Fruit fly (Drosophila melanogaster): ENCODE data around the gene CG7988.

CG7988 gene

DNA sequence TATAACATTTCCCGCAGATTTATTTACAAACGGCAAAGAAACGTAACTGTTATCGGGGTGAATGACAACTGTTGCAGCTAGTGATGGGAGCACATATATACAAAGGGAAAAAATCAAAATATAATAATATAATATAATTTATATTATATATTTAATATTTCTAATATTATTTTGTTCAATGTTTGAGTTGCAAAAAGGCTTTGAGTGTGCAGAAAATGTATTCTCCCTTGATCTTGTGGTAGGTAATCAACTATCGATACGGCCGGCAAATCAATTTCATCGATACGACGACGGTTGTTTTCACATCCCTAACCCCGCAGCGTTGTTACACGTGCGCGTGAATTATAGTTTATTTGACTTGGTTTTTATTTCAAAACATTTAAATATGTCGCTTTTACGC lies 3.1 kb downstream of the CG7988 start, which contains the start of the genes mTerf5 and Non3 (continued):
- peak; percentile 6 for TF ChIP-seq Sry-β (GFP tag; optimal IDR thresholded peaks at IDR 0.05)
- TF ChIP-seq CG3726 (GFP tag; IDR thresholded peaks at IDR 0.05), result no peak
- peak; percentile 40 for TF ChIP-seq CG6683 (GFP tag; optimal IDR thresholded peaks at IDR 0.05)
- TF ChIP-seq zfh2 (GFP tag; optimal IDR thresholded peaks at IDR 0.05), result peak; percentile 45
- no peak for TF ChIP-seq ac (GFP tag; optimal IDR thresholded peaks at IDR 0.05)
- TF ChIP-seq PHDP (tag; optimal IDR thresholded peaks at IDR 0.05), result peak; percentile 60
- TF ChIP-seq HLH3B (GFP tag; IDR thresholded peaks at IDR 0.05), result no peak
- TF ChIP-seq CG14050 (GFP tag; IDR thresholded peaks at IDR 0.05), result no peak
- peak; percentile 12 for TF ChIP-seq exex (tag; optimal IDR thresholded peaks at IDR 0.05)
- TF ChIP-seq CG9215 (GFP tag; IDR thresholded peaks at IDR 0.05), result peak; percentile 46
- peak; percentile 8 for TF ChIP-seq Dip3 (GFP tag; optimal IDR thresholded peaks at IDR 0.05)
- TF ChIP-seq Gsc (GFP tag; IDR thresholded peaks at IDR 0.05), result no peak
- TF ChIP-seq dysf (GFP tag; IDR thresholded peaks at IDR 0.05), result 0 out of 3 replicates have a peak, but pooled peaks have one; percentile 36
- peak; percentile 36 for TF ChIP-seq MESR4 (GFP tag; optimal IDR thresholded peaks at IDR 0.05)
- peak; percentile 83 for TF ChIP-seq CG13775 (GFP tag; optimal IDR thresholded peaks at IDR 0.05)
- TF ChIP-seq trem (tag; optimal IDR thresholded peaks at IDR 0.05), result peak; percentile 95
- TF ChIP-seq unpg (GFP tag; optimal IDR thresholded peaks at IDR 0.05), result peak; percentile 69
- TF ChIP-seq CG18262 (tag; optimal IDR thresholded peaks at IDR 0.05), result peak; percentile 63
- TF ChIP-seq CG14710 (tag; optimal IDR thresholded peaks at IDR 0.05), result peak; percentile 78
- peak; percentile 7 for TF ChIP-seq CG7786 (GFP tag; optimal IDR thresholded peaks at IDR 0.05)
- peak; percentile 89 for TF ChIP-seq row (GFP tag; IDR thresholded peaks at IDR 0.05)
- TF ChIP-seq CG10147 (GFP tag; optimal IDR thresholded peaks at IDR 0.05), result peak; percentile 68
- 0 out of 2 replicates have a peak, but pooled peaks have one; percentile 24 for TF ChIP-seq Drgx (GFP tag; IDR thresholded peaks at IDR 0.05)
- no peak for TF ChIP-seq CG10431 (GFP tag; optimal IDR thresholded peaks at IDR 0.05)
- peak; percentile 61 for TF ChIP-seq CG8388 (GFP tag; optimal IDR thresholded peaks at IDR 0.05)
- no peak for TF ChIP-seq ara (GFP tag; IDR thresholded peaks at IDR 0.05)
- TF ChIP-seq ssp (GFP tag; IDR thresholded peaks at IDR 0.05), result no peak
- no peak for TF ChIP-seq CG33213 (GFP tag; optimal IDR thresholded peaks at IDR 0.05)
- peak; percentile 63 for TF ChIP-seq CG18599 (GFP tag; optimal IDR thresholded peaks at IDR 0.05)
- peak; percentile 88 for TF ChIP-seq dm (GFP tag; optimal IDR thresholded peaks at IDR 0.05)
- TF ChIP-seq CG42726 (GFP tag; IDR thresholded peaks at IDR 0.05; ENCODE audit: partially characterized antibody), result 0 out of 2 replicates have a peak, but pooled peaks have one; percentile 43
- TF ChIP-seq NC2β (GFP tag; optimal IDR thresholded peaks at IDR 0.05), result no peak
- no peak for TF ChIP-seq CG12219 (GFP tag; optimal IDR thresholded peaks at IDR 0.05)
- TF ChIP-seq CG6272 (GFP tag; IDR thresholded peaks at IDR 0.05), result peak; percentile 62
- peak; percentile 12 for TF ChIP-seq CG30431 (GFP tag; optimal IDR thresholded peaks at IDR 0.05)
- no peak for TF ChIP-seq nau (GFP tag; optimal IDR thresholded peaks at IDR 0.05)
- peak; percentile 91; the same call in 3 of the 4 replicates for TF ChIP-seq chinmo (GFP tag; IDR thresholded peaks at IDR 0.05; ENCODE audit: partially characterized antibody)
- peak; percentile 60 for TF ChIP-seq Hmr (GFP tag; optimal IDR thresholded peaks at IDR 0.05)
- peak; percentile 33 for TF ChIP-seq odd (GFP tag; optimal IDR thresholded peaks at IDR 0.05)
- peak; percentile 92 for TF ChIP-seq knrl (GFP tag; IDR thresholded peaks at IDR 0.05; ENCODE audit: partially characterized antibody)
- TF ChIP-seq wdn (GFP tag; IDR thresholded peaks at IDR 0.05), result no peak
- TF ChIP-seq zf30C (GFP tag; optimal IDR thresholded peaks at IDR 0.05), result peak; percentile 7
- TF ChIP-seq CG18619 (GFP tag; optimal IDR thresholded peaks at IDR 0.05), result peak; percentile 9
- no peak for TF ChIP-seq Side (GFP tag; optimal IDR thresholded peaks at IDR 0.05)
- no peak for TF ChIP-seq Poxn (GFP tag; IDR thresholded peaks at IDR 0.05)
- peak; percentile 43 for TF ChIP-seq Ets97D (GFP tag; optimal IDR thresholded peaks at IDR 0.05)
- TF ChIP-seq Abd-B (GFP tag; optimal IDR thresholded peaks at IDR 0.05), result no peak
- no peak for TF ChIP-seq CG8089 (GFP tag; optimal IDR thresholded peaks at IDR 0.05)
- peak; percentile 51 for TF ChIP-seq pzg (GFP tag; optimal IDR thresholded peaks at IDR 0.05)
- TF ChIP-seq CG4328 (GFP tag; optimal IDR thresholded peaks at IDR 0.05), result peak; percentile 41

Measured in whole organism, embryonic.